Worm (Caenorhabditis elegans) whole organism, L4 larva: Measurements from ENCODE around the gene sec-24.1.

Experiments
- F10B5.3 ChIP-seq: sonication (generic microtip); optimal IDR thresholded peaks from 2 replicates; lab custom pipeline; 2016; ENCODE audit warnings: mild to moderate bottlenecking, missing genetic modification characterization, missing compliant biosample characterization
- F44E2.7 ChIP-seq: fragments of 200-800 bp; sonication (Bioruptor generic); IDR thresholded peaks from 2 replicates; pipeline ENCODE4 v2.1.2; 2022; ENCODE audit warnings: missing genetic modification characterization, missing compliant biosample characterization
- F49E8.2 ChIP-seq: sonication (generic microtip); optimal IDR thresholded peaks from 2 replicates; lab custom pipeline; 2016; ENCODE audit warnings: missing compliant biosample characterization, mild to moderate bottlenecking, missing genetic modification characterization, borderline replicate concordance
- Y105C5A.15 ChIP-seq: fragments of 200-800 bp; sonication (Bioruptor generic); IDR thresholded peaks from 2 replicates; pipeline ENCODE4 v1.3.6; 2022; ENCODE audit warnings: missing genetic modification characterization, missing compliant biosample characterization
- Y5F2A.4 ChIP-seq: fragments of 200-800 bp; sonication (Bioruptor generic); optimal IDR thresholded peaks from 2 replicates; lab custom pipeline; 2018; ENCODE audit warnings: mild to moderate bottlenecking, missing genetic modification characterization, missing compliant biosample characterization
- aha-1 ChIP-seq: fragments of 150-350 bp; peaks from one replicate; lab custom pipeline; 2014; ENCODE audit warnings: missing biosample characterization, missing genetic modification characterization
- attf-4 ChIP-seq: sonication (generic microtip); optimal IDR thresholded peaks from 3 replicates; lab custom pipeline; 2017; ENCODE audit warnings: missing biosample characterization, missing genetic modification characterization
- ceh-28 ChIP-seq: fragments of 150-350 bp; optimal IDR thresholded peaks from 2 replicates; lab custom pipeline; 2014; ENCODE audit warnings: missing biosample characterization, missing genetic modification reagents, missing genetic modification characterization
- ceh-32 ChIP-seq: sonication (generic microtip); optimal IDR thresholded peaks from 2 replicates; lab custom pipeline; 2016; ENCODE audit warnings: mild to moderate bottlenecking, missing genetic modification characterization, missing compliant biosample characterization; ENCODE audit not compliant: poor library complexity
- ceh-44 ChIP-seq: fragments of 200-800 bp; sonication (Bioruptor generic); IDR thresholded peaks from 2 replicates; pipeline ENCODE4 v1.3.6; 2022; ENCODE audit warnings: missing genetic modification reagents, missing genetic modification characterization, missing compliant biosample characterization
- ceh-62 ChIP-seq: sonication (generic microtip); optimal IDR thresholded peaks from 2 replicates; lab custom pipeline; 2017; ENCODE audit warnings: missing biosample characterization, missing genetic modification characterization
- ceh-82 ChIP-seq: sonication (generic microtip); optimal IDR thresholded peaks from 2 replicates; lab custom pipeline; 2017; ENCODE audit warnings: missing biosample characterization, missing genetic modification characterization
- ces-1 ChIP-seq: fragments of 150-350 bp; sonication (generic microtip); optimal IDR thresholded peaks from 4 replicates; lab custom pipeline; 2014; ENCODE audit warnings: missing biosample characterization, missing genetic modification reagents, missing genetic modification characterization
- cey-2 ChIP-seq: sonication (generic microtip); optimal IDR thresholded peaks from 3 replicates; lab custom pipeline; 2017; ENCODE audit warnings: missing genetic modification characterization, mild to moderate bottlenecking, missing compliant biosample characterization, antibody characterized with exemption, borderline replicate concordance; ENCODE audit not compliant: insufficient read depth
- daf-16 ChIP-seq, 3 experiments: sonication (generic microtip); optimal IDR thresholded peaks; 2 replicates each; lab custom pipeline; 2016 to 2017; ENCODE audit warnings: missing genetic modification characterization in 3 of 3, missing genetic modification reagents in 3 of 3, mild to moderate bottlenecking in 2 of 3, missing compliant biosample characterization in 2 of 3, missing biosample characterization in 1 of 3, moderate library complexity in 1 of 3
- duxl-1 ChIP-seq: sonication (generic microtip); optimal IDR thresholded peaks from 2 replicates; lab custom pipeline; 2016; ENCODE audit warnings: mild to moderate bottlenecking, missing genetic modification characterization, moderate library complexity, missing compliant biosample characterization; ENCODE audit not compliant: poor library complexity
- egl-27 ChIP-seq: sonication (generic microtip); optimal IDR thresholded peaks from 3 replicates; lab custom pipeline; 2017; ENCODE audit warnings: missing biosample characterization, missing genetic modification reagents, missing genetic modification characterization
- egl-43 ChIP-seq: fragments of 200-800 bp; sonication (Bioruptor generic); IDR thresholded peaks from 2 replicates; pipeline ENCODE4 v1.3.6; 2022; ENCODE audit warnings: missing genetic modification reagents, missing genetic modification characterization, missing compliant biosample characterization
- fkh-10 ChIP-seq: fragments of 150-350 bp; optimal IDR thresholded peaks from 2 replicates; lab custom pipeline; 2014; ENCODE audit warnings: missing biosample characterization, missing genetic modification reagents, missing genetic modification characterization
- hif-1 ChIP-seq, 2 experiments: sonication (generic microtip); optimal IDR thresholded peaks; 2 replicates each; lab custom pipeline; 2016 to 2017; ENCODE audit warnings: missing compliant biosample characterization in 2 of 2, missing genetic modification characterization in 2 of 2, missing genetic modification reagents in 2 of 2, missing genotype in 2 of 2, mild to moderate bottlenecking in 1 of 2
- hlh-30 ChIP-seq: sonication (generic microtip); optimal IDR thresholded peaks from 2 replicates; lab custom pipeline; 2017; ENCODE audit warnings: antibody characterized with exemption, mild to moderate bottlenecking, missing genetic modification characterization, missing compliant biosample characterization; ENCODE audit not compliant: insufficient read depth
- hmg-1.1 ChIP-seq: fragments of 200-800 bp; sonication (Bioruptor generic); IDR thresholded peaks from 2 replicates; pipeline ENCODE4 v1.3.6; 2022; ENCODE audit warnings: missing genetic modification reagents, missing genetic modification characterization, missing compliant biosample characterization
- jun-1 ChIP-seq: fragments of 150-350 bp; optimal IDR thresholded peaks from 2 replicates; lab custom pipeline; 2014; ENCODE audit warnings: missing biosample characterization, missing genetic modification reagents, missing genetic modification characterization
- lim-7 ChIP-seq: fragments of 200-800 bp; sonication (Bioruptor generic); IDR thresholded peaks from 2 replicates; pipeline ENCODE4 v1.3.6; 2022; ENCODE audit warnings: missing genetic modification characterization, missing compliant biosample characterization
- lin-38 ChIP-seq: fragments of 200-800 bp; sonication (Bioruptor generic); IDR thresholded peaks from 2 replicates; pipeline ENCODE4 v1.3.6; 2022; ENCODE audit warnings: missing genetic modification reagents, missing genetic modification characterization, missing compliant biosample characterization
- madf-5 ChIP-seq, 2 experiments: fragments of 200-800 bp; sonication (Bioruptor generic); IDR thresholded peaks; 2 replicates each; pipeline ENCODE4 v1.3.6; 2022; ENCODE audit warnings: missing compliant biosample characterization in 2 of 2, missing genetic modification characterization in 2 of 2
- mxl-3 ChIP-seq: fragments of 200-800 bp; sonication (Bioruptor generic); optimal IDR thresholded peaks from 2 replicates; lab custom pipeline; 2018; ENCODE audit warnings: mild to moderate bottlenecking, missing genetic modification characterization, missing compliant biosample characterization
- nhr-10 ChIP-seq: fragments of 150-350 bp; optimal IDR thresholded peaks from 2 replicates; lab custom pipeline; 2014; ENCODE audit warnings: missing biosample characterization, missing genetic modification characterization
- nhr-102 ChIP-seq: sonication (generic microtip); optimal IDR thresholded peaks from 2 replicates; lab custom pipeline; 2016; ENCODE audit warnings: mild to moderate bottlenecking, missing genetic modification characterization, moderate library complexity, missing compliant biosample characterization
- nhr-25 ChIP-seq: sonication (generic microtip); optimal IDR thresholded peaks from 2 replicates; lab custom pipeline; 2017; ENCODE audit warnings: missing genetic modification characterization, mild to moderate bottlenecking, missing compliant biosample characterization, antibody characterized with exemption, moderate library complexity, borderline replicate concordance; ENCODE audit not compliant: insufficient read depth
- nhr-28 ChIP-seq: fragments of 150-350 bp; optimal IDR thresholded peaks from 2 replicates; lab custom pipeline; 2014; ENCODE audit warnings: missing biosample characterization, missing genetic modification characterization
- nhr-6 ChIP-seq: fragments of 150-350 bp; optimal IDR thresholded peaks from 2 replicates; lab custom pipeline; 2014; ENCODE audit warnings: missing biosample characterization, missing genetic modification characterization
- pha-4 ChIP-seq, 2 experiments: fragments of 150-350 bp in 1 of 2; fragments of 200-800 bp in 1 of 2; sonication (Bioruptor generic) in 1 of 2; IDR thresholded peaks in 1 of 2; optimal IDR thresholded peaks in 1 of 2; 2 replicates each; pipeline versions ENCODE4 v1.3.6 to Lab custom; 2014 to 2022; ENCODE audit warnings: missing genetic modification characterization in 2 of 2, missing genetic modification reagents in 2 of 2, missing biosample characterization in 1 of 2, missing compliant biosample characterization in 1 of 2
- saeg-2 ChIP-seq: fragments of 200-800 bp; sonication (Bioruptor generic); IDR thresholded peaks from 2 replicates; pipeline ENCODE4 v1.3.6; 2022; ENCODE audit warnings: missing genetic modification reagents, missing genetic modification characterization, missing compliant biosample characterization
- set-16 ChIP-seq: fragments of 200-800 bp; sonication (Bioruptor generic); IDR thresholded peaks from 2 replicates; pipeline ENCODE4 v1.3.6; 2022; ENCODE audit warnings: missing genetic modification reagents, missing genetic modification characterization, missing compliant biosample characterization
- skn-1 ChIP-seq: fragments of 150-350 bp; optimal IDR thresholded peaks from 2 replicates; lab custom pipeline; 2014; ENCODE audit warnings: missing biosample characterization, missing genetic modification characterization
- snpc-1.2 ChIP-seq: fragments of 200-800 bp; sonication (Bioruptor generic); IDR thresholded peaks from 2 replicates; pipeline ENCODE4 v1.3.6; 2022; ENCODE audit warnings: missing genetic modification reagents, missing genetic modification characterization, missing compliant biosample characterization
- snpc-4 ChIP-seq: fragments of 150-350 bp; optimal IDR thresholded peaks from 2 replicates; lab custom pipeline; 2014; ENCODE audit warnings: missing biosample characterization, missing genetic modification characterization
- spr-3 ChIP-seq: fragments of 200-800 bp; sonication (Bioruptor generic); optimal IDR thresholded peaks from 2 replicates; lab custom pipeline; 2018; ENCODE audit warnings: mild to moderate bottlenecking, missing genetic modification characterization, missing compliant biosample characterization
- unc-130 ChIP-seq: sonication (generic microtip); optimal IDR thresholded peaks from 2 replicates; lab custom pipeline; 2016; ENCODE audit warnings: missing genetic modification reagents, missing genetic modification characterization, missing compliant biosample characterization
- vab-7 ChIP-seq: fragments of 200-800 bp; sonication (Bioruptor generic); IDR thresholded peaks from 2 replicates; pipeline ENCODE4 v1.3.6; 2022; ENCODE audit warnings: missing genetic modification reagents, missing genetic modification characterization, missing compliant biosample characterization
- zag-1 ChIP-seq: fragments of 150-350 bp; optimal IDR thresholded peaks from 2 replicates; lab custom pipeline; 2014; ENCODE audit warnings: missing biosample characterization, missing genetic modification characterization
- zfp-2 ChIP-seq: sonication (generic microtip); optimal IDR thresholded peaks from 2 replicates; lab custom pipeline; 2016; ENCODE audit warnings: mild to moderate bottlenecking, missing genetic modification characterization, missing compliant biosample characterization
- zip-2 ChIP-seq: fragments of 150-350 bp; optimal IDR thresholded peaks from 2 replicates; lab custom pipeline; 2014; ENCODE audit warnings: missing biosample characterization, missing genetic modification characterization
- ztf-11 ChIP-seq: fragments of 150-350 bp; optimal IDR thresholded peaks from 2 replicates; lab custom pipeline; 2014; ENCODE audit warnings: missing biosample characterization, missing genetic modification characterization
- ztf-7 ChIP-seq: fragments of 150-350 bp; optimal IDR thresholded peaks from 2 replicates; lab custom pipeline; 2014; ENCODE audit warnings: missing biosample characterization, missing genetic modification characterization

Gene sec-24.1

DNA sequence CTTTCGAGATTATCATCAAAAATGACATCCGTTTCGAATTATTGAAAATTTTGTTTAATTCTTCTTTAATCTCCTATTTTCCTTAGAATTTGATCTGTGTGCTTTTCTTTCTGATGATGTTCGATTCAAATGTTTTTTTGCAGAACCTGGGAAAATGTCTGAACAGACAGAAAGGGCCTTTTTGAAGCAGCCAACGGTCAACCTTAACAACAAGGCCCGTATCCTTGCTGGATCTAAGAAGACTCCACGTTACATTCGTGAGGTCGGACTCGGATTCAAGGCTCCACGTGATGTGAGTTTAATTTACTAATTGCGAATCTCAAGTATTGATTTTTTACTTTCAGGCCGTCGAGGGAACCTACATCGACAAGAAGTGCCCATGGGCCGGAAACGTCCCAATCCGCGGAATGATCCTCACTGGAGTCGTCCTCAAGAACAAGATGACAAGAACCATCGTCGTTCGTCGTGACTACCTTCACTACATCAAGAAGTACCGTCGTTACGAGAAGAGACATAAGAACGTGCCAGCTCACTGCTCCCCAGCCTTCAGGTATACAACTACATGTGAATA lies 36.6 kb upstream of the sec-24.1 start, which contains the start of gene rps-11:
rps-11 (plus strand) TSS at position 144 of the 571 bp plus-strand sequence.
- TF ChIP-seq egl-43 (GFP tag; lab: Robert Waterston, UW), result 0 out of 2 replicates have a peak, but pooled peaks have one; percentile 6
- no peak for TF ChIP-seq F10B5.3
- TF ChIP-seq aha-1 (tag; lab: Kevin White, UChicago), result peak; percentile 92

- no peak for TF ChIP-seq attf-4 (tag; lab: Kevin White, UChicago)
- no peak for TF ChIP-seq zip-2 (tag; lab: Kevin White, UChicago)
- TF ChIP-seq jun-1 (tag; lab: Kevin White, UChicago), result no peak
- TF ChIP-seq lin-38 (GFP tag; lab: Robert Waterston, UW), result peak; percentile 67
- TF ChIP-seq lim-7 (GFP tag; lab: Robert Waterston, UW), result no peak
- no peak for TF ChIP-seq zfp-2 (tag; lab: Kevin White, UChicago)
- TF ChIP-seq nhr-102 (tag; lab: Kevin White, UChicago), result peak; percentile 54
- peak; percentile 9; the same call in 1 of the 2 replicates for TF ChIP-seq set-16 (GFP tag; lab: Robert Waterston, UW)
- no peak for TF ChIP-seq ceh-32 (tag; lab: Kevin White, UChicago)
- TF ChIP-seq cey-2 (tag; lab: Kevin White, UChicago), result no peak
- no peak for TF ChIP-seq madf-5 (GFP tag; IDR thresholded peaks at IDR 0.05; lab: Robert Waterston, UW)
- no peak for TF ChIP-seq vab-7 (GFP tag; lab: Robert Waterston, UW)
- peak; percentile 31 for TF ChIP-seq nhr-28 (tag; lab: Kevin White, UChicago)
- TF ChIP-seq mxl-3, result no peak
- TF ChIP-seq hlh-30, result peak; percentile 48
- TF ChIP-seq nhr-6 (tag; lab: Kevin White, UChicago), result peak; percentile 43
- peak; percentile 27 for TF ChIP-seq fkh-10 (GFP tag; lab: Kevin White, UChicago)
- TF ChIP-seq Y105C5A.15 (GFP tag; lab: Robert Waterston, UW), result no peak
- no peak for TF ChIP-seq ceh-28 (tag; lab: Kevin White, UChicago)
- TF ChIP-seq F49E8.2 (tag; lab: Kevin White, UChicago), result no peak
- no peak for TF ChIP-seq F44E2.7 (GFP tag; lab: Robert Waterston, UW)
- TF ChIP-seq ceh-44 (GFP tag; lab: Robert Waterston, UW), result peak; percentile 52; the same call in 1 of the 2 replicates
- peak; percentile 44; the same call in 1 of the 2 replicates for TF ChIP-seq snpc-1.2
- TF ChIP-seq Y5F2A.4 (GFP tag; lab: Kevin White, UChicago), result peak; percentile 6
- no peak for TF ChIP-seq zag-1 (tag; lab: Kevin White, UChicago)
- no peak for TF ChIP-seq nhr-25
- TF ChIP-seq snpc-4 (tag; lab: Kevin White, UChicago), result no peak
- no peak for TF ChIP-seq saeg-2 (GFP tag; lab: Robert Waterston, UW)
- no peak for TF ChIP-seq skn-1 (tag; lab: Kevin White, UChicago)
- TF ChIP-seq hmg-1.1 (GFP tag; lab: Robert Waterston, UW), result peak; percentile 58
- no peak for TF ChIP-seq ceh-62 (tag; lab: Kevin White, UChicago)
- TF ChIP-seq ztf-7, result no peak
- peak; percentile 89 for TF ChIP-seq aha-1 (tag; lab: Kevin White, UChicago)
- no peak for TF ChIP-seq nhr-10 (tag; lab: Kevin White, UChicago)
- no peak for TF ChIP-seq ztf-11 (tag; lab: Kevin White, UChicago)
- no peak for TF ChIP-seq egl-27 (tag; lab: Kevin White, UChicago)
- no peak for TF ChIP-seq daf-16 (GFP tag; optimal IDR thresholded peaks at IDR 0.05; lab: Kevin White, UChicago)
- TF ChIP-seq daf-16 (tag; optimal IDR thresholded peaks at IDR 0.05; lab: Kevin White, UChicago), result peak; percentile 28
- TF ChIP-seq unc-130 (GFP tag; lab: Kevin White, UChicago), result peak; percentile 37
- TF ChIP-seq duxl-1 (tag; lab: Kevin White, UChicago), result no peak
- TF ChIP-seq pha-4 (GFP tag; IDR thresholded peaks at IDR 0.05; lab: Robert Waterston, UW), result peak; percentile 57; the same call in 1 of the 2 replicates
- no peak for TF ChIP-seq pha-4 (tag; optimal IDR thresholded peaks at IDR 0.05; lab: Kevin White, UChicago)
- no peak for TF ChIP-seq ces-1 (GFP tag; lab: Kevin White, UChicago)
- peak in 1 of 2 experiments; percentile 42 for TF ChIP-seq hif-1 (tag; optimal IDR thresholded peaks at IDR 0.05; lab: Kevin White, UChicago)
- no peak for TF ChIP-seq ceh-82 (tag; lab: Kevin White, UChicago)
- TF ChIP-seq spr-3 (GFP tag; lab: Kevin White, UChicago), result no peak
These were observed 35.9 kb upstream of the sec-24.1 start for ce11 chrIV:11601721-11602405.
